Fruit fly (Drosophila melanogaster) whole organism, prepupa: Measurements from ENCODE around the gene Sry-beta.

Experiments used
- CG10631 ChIP-seq: fragments of 200-800 bp; sonication (Bioruptor generic); optimal IDR thresholded peaks from 2 replicates; lab custom pipeline; 2016; ENCODE audit warnings: missing biosample characterization, missing genetic modification characterization
- CG11294 ChIP-seq: fragments of 200-800 bp; sonication (Bioruptor generic); IDR thresholded peaks from 2 replicates; pipeline ENCODE4 v1.3.6; 2022; ENCODE audit warnings: missing biosample characterization, missing genetic modification characterization
- CG11762 ChIP-seq: fragments of 200-800 bp; sonication (Bioruptor generic); optimal IDR thresholded peaks from 3 replicates; lab custom pipeline; 2016; ENCODE audit warnings: missing biosample characterization, missing genetic modification characterization; ENCODE audit not compliant: insufficient read depth
- CG11902 ChIP-seq: fragments of 200-800 bp; sonication (Bioruptor generic); optimal IDR thresholded peaks from 3 replicates; lab custom pipeline; 2016; ENCODE audit warnings: missing biosample characterization, missing genetic modification characterization
- CG15336 ChIP-seq: fragments of 200-800 bp; sonication (Bioruptor generic); IDR thresholded peaks from 2 replicates; pipeline ENCODE4 v1.3.6; 2022; ENCODE audit warnings: missing biosample characterization, missing genetic modification characterization
- CG1621 ChIP-seq: fragments of 200-800 bp; sonication (Bioruptor generic); optimal IDR thresholded peaks from 3 replicates; lab custom pipeline; 2018; ENCODE audit warnings: missing biosample characterization, mild to moderate bottlenecking, missing genetic modification characterization
- CG3032 ChIP-seq: fragments of 200-800 bp; optimal IDR thresholded peaks from 2 replicates; lab custom pipeline; 2019; ENCODE audit warnings: missing biosample characterization, mild to moderate bottlenecking, missing genetic modification characterization, moderate library complexity
- CG31627 ChIP-seq: fragments of 200-800 bp; sonication (Bioruptor generic); optimal IDR thresholded peaks from 3 replicates; lab custom pipeline; 2016; ENCODE audit warnings: missing biosample characterization, missing genetic modification characterization
- CG32006 ChIP-seq: fragments of 200-800 bp; sonication (Bioruptor generic); optimal IDR thresholded peaks from 3 replicates; lab custom pipeline; 2017; ENCODE audit warnings: missing biosample characterization, mild to moderate bottlenecking, missing genetic modification characterization
- CG34406 ChIP-seq: fragments of 200-800 bp; sonication (Bioruptor generic); optimal IDR thresholded peaks from 3 replicates; lab custom pipeline; 2016; ENCODE audit warnings: missing biosample characterization, missing genetic modification characterization
- CG6163 ChIP-seq: fragments of 200-800 bp; sonication (Bioruptor generic); IDR thresholded peaks from 3 replicates; pipeline ENCODE4 v1.3.6; 2022; ENCODE audit warnings: missing biosample characterization, missing genetic modification characterization
- CG6792 ChIP-seq: fragments of 200-800 bp; sonication (Bioruptor generic); optimal IDR thresholded peaks from 3 replicates; lab custom pipeline; 2016; ENCODE audit warnings: missing biosample characterization, missing genetic modification characterization
- CG6808 ChIP-seq: fragments of 200-800 bp; sonication (Bioruptor generic); optimal IDR thresholded peaks from 3 replicates; lab custom pipeline; 2017; ENCODE audit warnings: missing biosample characterization, missing genetic modification characterization, mild to moderate bottlenecking, moderate library complexity, missing genetic modification reagents
- CG6854 ChIP-seq: fragments of 200-800 bp; sonication (Bioruptor generic); optimal IDR thresholded peaks from 2 replicates; lab custom pipeline; 2017; ENCODE audit warnings: missing biosample characterization, mild to moderate bottlenecking, missing genetic modification characterization
- CG7368 ChIP-seq: fragments of 200-800 bp; sonication (Bioruptor generic); optimal IDR thresholded peaks from 3 replicates; lab custom pipeline; 2016; ENCODE audit warnings: missing biosample characterization, missing genetic modification characterization
- CG8119 ChIP-seq: fragments of 200-800 bp; sonication (Bioruptor generic); IDR thresholded peaks from 3 replicates; pipeline ENCODE4 v1.3.6; 2022; ENCODE audit warnings: missing biosample characterization, missing genetic modification characterization
- CG8319 ChIP-seq: fragments of 200-800 bp; sonication (Bioruptor generic); optimal IDR thresholded peaks from 3 replicates; lab custom pipeline; 2016; ENCODE audit warnings: missing biosample characterization, missing genetic modification characterization
- CG8632 ChIP-seq: fragments of 200-800 bp; sonication (Bioruptor generic); optimal IDR thresholded peaks from 3 replicates; lab custom pipeline; 2016; ENCODE audit warnings: missing biosample characterization, missing genetic modification characterization
- CG9139 ChIP-seq: fragments of 200-800 bp; sonication (Bioruptor generic); optimal IDR thresholded peaks from 3 replicates; lab custom pipeline; 2017; ENCODE audit warnings: missing biosample characterization, mild to moderate bottlenecking, missing genetic modification characterization
- Eip75B ChIP-seq: fragments of 200-800 bp; sonication (Bioruptor generic); optimal IDR thresholded peaks from 3 replicates; lab custom pipeline; 2016; ENCODE audit warnings: missing biosample characterization, missing genetic modification characterization
- Eip93F ChIP-seq: fragments of 200-800 bp; sonication (Bioruptor generic); optimal IDR thresholded peaks from 2 replicates; lab custom pipeline; 2016; ENCODE audit warnings: missing biosample characterization, mild to moderate bottlenecking, missing genetic modification characterization
- Ets96B ChIP-seq: fragments of 200-800 bp; optimal IDR thresholded peaks from 2 replicates; lab custom pipeline; 2019; ENCODE audit warnings: missing biosample characterization, mild to moderate bottlenecking, missing genetic modification characterization, moderate library complexity
- Hr38 ChIP-seq: sonication (Bioruptor generic); optimal IDR thresholded peaks from 2 replicates; lab custom pipeline; 2016; ENCODE audit warnings: missing biosample characterization, missing genetic modification characterization
- Hr39 ChIP-seq: fragments of 200-800 bp; sonication (Bioruptor generic); optimal IDR thresholded peaks from 2 replicates; lab custom pipeline; 2016; ENCODE audit warnings: missing biosample characterization, missing genetic modification characterization
- Hr4 ChIP-seq: fragments of 200-800 bp; sonication (Bioruptor generic); optimal IDR thresholded peaks from 3 replicates; lab custom pipeline; 2016; ENCODE audit warnings: missing biosample characterization, missing genetic modification characterization
- Lpt ChIP-seq: fragments of 200-800 bp; sonication (Bioruptor generic); optimal IDR thresholded peaks from 3 replicates; lab custom pipeline; 2016; ENCODE audit warnings: missing biosample characterization, missing genetic modification characterization
- Met ChIP-seq: fragments of 200-800 bp; sonication (Bioruptor generic); optimal IDR thresholded peaks from 3 replicates; lab custom pipeline; 2016; ENCODE audit warnings: missing biosample characterization, missing genetic modification characterization
- OdsH ChIP-seq: fragments of 200-800 bp; sonication (Bioruptor generic); optimal IDR thresholded peaks from 3 replicates; lab custom pipeline; 2016; ENCODE audit warnings: missing biosample characterization, missing genetic modification characterization
- Smox ChIP-seq: fragments of 200-800 bp; sonication (Bioruptor generic); optimal IDR thresholded peaks from 3 replicates; lab custom pipeline; 2016; ENCODE audit warnings: missing biosample characterization, missing genetic modification characterization
- Sox14 ChIP-seq: fragments of 200-800 bp; sonication (Bioruptor generic); optimal IDR thresholded peaks from 3 replicates; lab custom pipeline; 2016; ENCODE audit warnings: missing biosample characterization, missing genetic modification characterization
- Sox15 ChIP-seq: fragments of 200-800 bp; sonication (Bioruptor generic); optimal IDR thresholded peaks from 3 replicates; lab custom pipeline; 2016; ENCODE audit warnings: missing biosample characterization, missing genetic modification characterization
- achi ChIP-seq: fragments of 200-800 bp; sonication (Bioruptor generic); optimal IDR thresholded peaks from 3 replicates; lab custom pipeline; 2016; ENCODE audit warnings: missing biosample characterization, missing genetic modification characterization
- acj6 ChIP-seq: fragments of 200-800 bp; sonication (Bioruptor generic); optimal IDR thresholded peaks from 3 replicates; lab custom pipeline; 2016; ENCODE audit warnings: missing biosample characterization, missing genetic modification characterization
- cyc ChIP-seq: fragments of 200-800 bp; sonication (Bioruptor generic); optimal IDR thresholded peaks from 3 replicates; lab custom pipeline; 2016; ENCODE audit warnings: missing biosample characterization, missing genetic modification characterization
- dac ChIP-seq: fragments of 200-800 bp; sonication (Bioruptor generic); optimal IDR thresholded peaks from 2 replicates; lab custom pipeline; 2017; ENCODE audit warnings: missing biosample characterization, mild to moderate bottlenecking, missing genetic modification characterization
- eg ChIP-seq: fragments of 200-800 bp; sonication (Bioruptor generic); IDR thresholded peaks from 3 replicates; pipeline ENCODE4 v1.3.6; 2022; ENCODE audit warnings: missing biosample characterization, missing genetic modification characterization
- fd59A ChIP-seq: fragments of 200-800 bp; sonication (Bioruptor generic); optimal IDR thresholded peaks from 2 replicates; lab custom pipeline; 2017; ENCODE audit warnings: missing biosample characterization, mild to moderate bottlenecking, missing genetic modification characterization, missing genetic modification reagents
- fd85E ChIP-seq: fragments of 200-800 bp; sonication (Bioruptor generic); optimal IDR thresholded peaks from 3 replicates; lab custom pipeline; 2016; ENCODE audit warnings: missing biosample characterization, missing genetic modification characterization
- fkh ChIP-seq: fragments of 200-800 bp; sonication (Bioruptor generic); optimal IDR thresholded peaks from 3 replicates; lab custom pipeline; 2017; ENCODE audit warnings: missing biosample characterization, mild to moderate bottlenecking, missing genetic modification characterization, moderate library complexity
- lz ChIP-seq: fragments of 200-800 bp; sonication (Bioruptor generic); optimal IDR thresholded peaks from 3 replicates; lab custom pipeline; 2016; ENCODE audit warnings: missing biosample characterization, missing genetic modification characterization
- net ChIP-seq: fragments of 200-800 bp; sonication (Bioruptor generic); optimal IDR thresholded peaks from 3 replicates; lab custom pipeline; 2016; ENCODE audit warnings: missing biosample characterization, missing genetic modification characterization
- salr ChIP-seq, 2 experiments: fragments of 200-800 bp; sonication (Bioruptor generic); optimal IDR thresholded peaks; 3 replicates each; lab custom pipeline; 2016 to 2018; ENCODE audit warnings: missing biosample characterization in 2 of 2, missing genetic modification characterization in 2 of 2, mild to moderate bottlenecking in 1 of 2
- spab ChIP-seq: fragments of 200-800 bp; sonication (Bioruptor generic); optimal IDR thresholded peaks from 2 replicates; lab custom pipeline; 2017; ENCODE audit warnings: missing biosample characterization, mild to moderate bottlenecking, missing genetic modification characterization, missing genetic modification reagents
- ss ChIP-seq, 2 experiments: fragments of 200-800 bp; sonication (Bioruptor generic); optimal IDR thresholded peaks; 2 replicates in 1 of 2; 3 replicates in 1 of 2; lab custom pipeline; 2017 to 2018; ENCODE audit warnings: mild to moderate bottlenecking in 2 of 2, missing biosample characterization in 2 of 2, missing genetic modification characterization in 2 of 2, moderate library complexity in 1 of 2
- svp ChIP-seq: fragments of 200-800 bp; sonication (Bioruptor generic); peaks from one replicate; lab custom pipeline; 2016; ENCODE audit warnings: missing biosample characterization, missing genetic modification characterization
- vri ChIP-seq: fragments of 200-800 bp; sonication (Bioruptor generic); optimal IDR thresholded peaks from 3 replicates; lab custom pipeline; 2016; ENCODE audit warnings: missing biosample characterization, mild to moderate bottlenecking, missing genetic modification characterization

Gene Sry-beta

DNA sequence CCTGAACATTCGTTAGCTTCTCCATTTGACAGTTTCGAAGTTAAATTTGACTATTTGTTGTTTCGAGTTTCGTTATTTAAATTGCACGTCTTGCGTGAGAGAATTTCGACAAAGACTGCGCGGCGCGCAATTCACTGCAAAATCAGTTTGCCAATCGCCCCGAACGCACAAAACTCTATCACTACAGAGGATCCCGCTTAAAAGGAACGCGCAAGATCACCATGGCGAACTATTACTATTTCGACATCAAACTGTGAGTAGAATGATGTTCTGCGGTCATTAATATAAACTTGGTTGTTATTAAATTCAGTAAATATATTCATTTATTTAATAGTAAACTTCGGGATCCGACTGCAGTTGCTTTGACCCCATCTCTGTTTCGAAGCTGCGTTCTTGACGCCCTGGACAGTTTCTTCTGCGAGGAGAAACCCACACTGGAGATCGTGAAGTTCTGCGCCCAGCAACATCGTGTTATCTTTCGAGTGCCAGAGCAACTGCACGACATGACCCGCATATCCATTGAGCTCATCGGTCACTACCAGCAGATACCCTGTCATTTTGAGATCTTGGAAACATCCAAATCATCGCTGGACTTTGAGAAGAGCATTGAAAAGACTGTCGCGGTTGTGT lies 16.5 kb downstream of the Sry-beta start, which contains the start of the genes Rpp14b and spn-A (continued):
- TF ChIP-seq fd59A (GFP tag; lab: Kevin White, UChicago) (peak; percentile 18), Lpt (GFP tag; lab: Kevin White, UChicago) (no peak), net (GFP tag; lab: Kevin White, UChicago) (peak; percentile 3), svp (peak; percentile 77), Sox15 (GFP tag; lab: Kevin White, UChicago) (peak; percentile 47), Eip93F (GFP tag; lab: Kevin White, UChicago) (peak; percentile 32), CG3032 (tag; lab: Kevin White, UChicago) (no peak), Met (GFP tag; lab: Kevin White, UChicago) (peak; percentile 19), eg (GFP tag; lab: Robert Waterston, UW) (peak; percentile 58; the same call in 2 of the 3 replicates), CG15336 (GFP tag; lab: Robert Waterston, UW) (peak; percentile 24; the same call in 1 of the 2 replicates), CG34406 (GFP tag; lab: Kevin White, UChicago) (peak; percentile 38), CG6163 (GFP tag; lab: Robert Waterston, UW) (no peak), lz (GFP tag; lab: Kevin White, UChicago) (peak; percentile 56), CG32006 (GFP tag; lab: Kevin White, UChicago) (peak; percentile 44), CG11902 (GFP tag; lab: Kevin White, UChicago) (no peak), Hr4 (GFP tag; lab: Kevin White, UChicago) (peak; percentile 57), CG1621 (tag; lab: Kevin White, UChicago) (no peak), Hr39 (peak; percentile 59)

DNA sequence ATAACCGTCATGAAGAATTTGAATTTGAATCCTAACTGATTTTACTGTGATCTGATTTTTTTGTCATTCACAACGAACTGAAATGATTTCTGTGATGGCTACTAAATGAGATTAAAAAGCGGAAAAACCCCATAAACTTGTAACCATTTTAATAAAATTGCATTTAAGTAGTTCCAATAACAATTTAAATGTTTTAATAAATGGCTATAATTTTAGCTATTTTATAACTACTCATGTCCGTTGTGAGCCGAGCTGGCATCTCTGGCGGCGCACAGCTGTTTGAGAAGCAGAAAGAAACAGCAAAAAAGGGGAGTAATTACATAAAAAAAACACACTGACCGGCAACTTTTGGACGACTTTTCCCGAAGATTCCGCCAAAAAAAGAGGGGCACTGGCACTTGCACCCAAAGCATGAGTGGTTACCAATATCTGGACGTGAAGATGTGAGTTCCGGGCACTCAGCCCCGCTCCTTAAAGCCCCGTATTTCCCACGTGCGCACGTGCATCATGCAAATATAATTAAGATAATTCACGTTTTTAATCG lies 17.1 kb downstream of the Sry-beta start, which contains the start of the genes CG7950 and Rpp14a:
CG7950 (plus strand) TSS at position 268 of the 544 bp plus-strand sequence.
Rpp14a (plus strand) TSS at position 268 of the 544 bp plus-strand sequence.
- TF ChIP-seq CG11902 (GFP tag; lab: Kevin White, UChicago) (peak; percentile 62), CG8632 (GFP tag; lab: Kevin White, UChicago) (peak; percentile 78), Sox14 (GFP tag; lab: Kevin White, UChicago) (peak; percentile 91), Eip93F (GFP tag; lab: Kevin White, UChicago) (peak; percentile 77), Eip75B (GFP tag; lab: Kevin White, UChicago) (peak; percentile 86), fd59A (GFP tag; lab: Kevin White, UChicago) (peak; percentile 53), achi (GFP tag; lab: Kevin White, UChicago) (peak; percentile 86), Hr38 (GFP tag; lab: Kevin White, UChicago) (peak; percentile 72), CG9139 (no peak), OdsH (GFP tag; lab: Kevin White, UChicago) (peak; percentile 89), Hr39 (peak; percentile 90), salr (GFP tag; optimal IDR thresholded peaks at IDR 0.05; lab: Kevin White, UChicago) (peak; percentile 66 to 71), ss (GFP tag; optimal IDR thresholded peaks at IDR 0.05; lab: Kevin White, UChicago) (peak in 1 of 2 experiments; percentile 30), CG11294 (GFP tag; lab: Robert Waterston, UW) (peak; percentile 73), vri (GFP tag; lab: Kevin White, UChicago) (peak; percentile 96), spab (GFP tag; lab: Kevin White, UChicago) (no peak), acj6 (GFP tag; lab: Kevin White, UChicago) (peak; percentile 87), dac (GFP tag; lab: Kevin White, UChicago) (peak; percentile 69), CG6854 (GFP tag; lab: Kevin White, UChicago) (no peak), CG31627 (GFP tag; lab: Kevin White, UChicago) (peak; percentile 91), CG10631 (GFP tag; lab: Kevin White, UChicago) (peak; percentile 79), Ets96B (tag; lab: Kevin White, UChicago) (peak; percentile 79), CG1621 (tag; lab: Kevin White, UChicago) (peak; percentile 78), fd85E (no peak), fkh (GFP tag; lab: Kevin White, UChicago) (no peak), CG8319 (GFP tag; lab: Kevin White, UChicago) (peak; percentile 60), CG6163 (GFP tag; lab: Robert Waterston, UW) (peak; percentile 91), CG11762 (GFP tag; lab: Kevin White, UChicago) (peak; percentile 28), CG8119 (GFP tag; lab: Robert Waterston, UW) (peak; percentile 79), Lpt (GFP tag; lab: Kevin White, UChicago) (peak; percentile 81), cyc (peak; percentile 85), CG6808 (GFP tag; lab: Kevin White, UChicago) (peak; percentile 49), CG7368 (GFP tag; lab: Kevin White, UChicago) (peak; percentile 67), CG6792 (GFP tag; lab: Kevin White, UChicago) (peak; percentile 79), CG32006 (GFP tag; lab: Kevin White, UChicago) (peak; percentile 80), eg (GFP tag; lab: Robert Waterston, UW) (peak; percentile 93), Hr4 (GFP tag; lab: Kevin White, UChicago) (peak; percentile 89), Smox (peak; percentile 86)
